Worm (Caenorhabditis elegans) whole organism, L1 larva: ENCODE results near the gene F48E8.8.

Experiments
- C04F5.9 ChIP-seq: sonication (generic microtip); optimal IDR thresholded peaks from 2 replicates; lab custom pipeline; 2016; ENCODE audit warnings: missing genetic modification characterization, missing compliant biosample characterization
- C16A3.4 ChIP-seq: fragments of 150-350 bp; optimal IDR thresholded peaks from 2 replicates; lab custom pipeline; 2014; ENCODE audit warnings: missing biosample characterization, missing genetic modification characterization
- C34B4.2 ChIP-seq: sonication (generic microtip); optimal IDR thresholded peaks from 2 replicates; lab custom pipeline; 2017; ENCODE audit warnings: mild to moderate bottlenecking, missing genetic modification characterization, missing compliant biosample characterization
- Y116A8C.19 ChIP-seq: sonication (generic microtip); optimal IDR thresholded peaks from 2 replicates; lab custom pipeline; 2016; ENCODE audit warnings: missing compliant biosample characterization, missing genetic modification characterization, borderline replicate concordance
- aha-1 ChIP-seq: fragments of 150-350 bp; optimal IDR thresholded peaks from 2 replicates; lab custom pipeline; 2014; ENCODE audit warnings: missing biosample characterization, missing genetic modification characterization
- aly-2 ChIP-seq: fragments of 150-350 bp; optimal IDR thresholded peaks from 2 replicates; lab custom pipeline; 2014; ENCODE audit warnings: missing biosample characterization, missing genetic modification characterization
- ama-1 ChIP-seq: fragments of 150-350 bp; optimal IDR thresholded peaks from 2 replicates; lab custom pipeline; 2014
- blmp-1 ChIP-seq: fragments of 150-350 bp; optimal IDR thresholded peaks from 2 replicates; lab custom pipeline; 2014; ENCODE audit warnings: missing biosample characterization, missing genetic modification characterization
- ceh-63 ChIP-seq: fragments of 200-800 bp; sonication (Bioruptor generic); optimal IDR thresholded peaks from 2 replicates; lab custom pipeline; 2018; ENCODE audit warnings: mild to moderate bottlenecking, missing genetic modification characterization, missing compliant biosample characterization
- ceh-88 ChIP-seq: fragments of 200-800 bp; sonication (Bioruptor generic); IDR thresholded peaks from 2 replicates; pipeline ENCODE4 v1.3.6; 2022; ENCODE audit warnings: missing genetic modification characterization, missing compliant biosample characterization
- dpl-1 ChIP-seq, 3 experiments: fragments of 150-350 bp in 2 of 3; sonication (generic microtip) in 1 of 3; optimal IDR thresholded peaks; 2 replicates each; lab custom pipeline; 2014 to 2017; ENCODE audit warnings: missing biosample characterization in 3 of 3, missing genetic modification characterization in 3 of 3, missing genetic modification reagents in 3 of 3
- dsc-1 ChIP-seq: sonication (generic microtip); optimal IDR thresholded peaks from 2 replicates; lab custom pipeline; 2016; ENCODE audit warnings: mild to moderate bottlenecking, missing genetic modification characterization, missing compliant biosample characterization
- efl-3 ChIP-seq: fragments of 200-800 bp; sonication (Bioruptor generic); optimal IDR thresholded peaks from 2 replicates; lab custom pipeline; 2018; ENCODE audit warnings: mild to moderate bottlenecking, missing genetic modification characterization, missing compliant biosample characterization
- egl-13 ChIP-seq: sonication (generic microtip); optimal IDR thresholded peaks from 2 replicates; lab custom pipeline; 2016; ENCODE audit warnings: missing genotype, missing genetic modification reagents, missing genetic modification characterization, missing compliant biosample characterization
- elt-2 ChIP-seq: sonication (generic microtip); optimal IDR thresholded peaks from 2 replicates; lab custom pipeline; 2016; ENCODE audit warnings: missing genetic modification characterization, mild to moderate bottlenecking, inconsistent platforms, missing compliant biosample characterization, missing genetic modification reagents
- ets-5 ChIP-seq: fragments of 200-800 bp; sonication (Bioruptor generic); IDR thresholded peaks from 2 replicates; pipeline ENCODE4 v1.3.6; 2022; ENCODE audit warnings: missing genetic modification characterization, missing compliant biosample characterization
- fkh-4 ChIP-seq: sonication (generic microtip); optimal IDR thresholded peaks from 2 replicates; lab custom pipeline; 2016; ENCODE audit warnings: missing compliant biosample characterization, missing genetic modification characterization, borderline replicate concordance
- fkh-8 ChIP-seq: sonication (generic microtip); optimal IDR thresholded peaks from 2 replicates; lab custom pipeline; 2016; ENCODE audit warnings: mild to moderate bottlenecking, missing genetic modification characterization, missing compliant biosample characterization
- fos-1 ChIP-seq: fragments of 150-350 bp; optimal IDR thresholded peaks from 2 replicates; lab custom pipeline; 2014; ENCODE audit warnings: missing biosample characterization, missing genetic modification characterization
- grh-1 ChIP-seq: fragments of 200-800 bp; sonication (Bioruptor generic); IDR thresholded peaks from 2 replicates; pipeline ENCODE4 v1.3.6; 2022; ENCODE audit warnings: missing genetic modification reagents, missing genetic modification characterization, missing compliant biosample characterization
- hlh-17 ChIP-seq: fragments of 200-800 bp; sonication (Bioruptor generic); optimal IDR thresholded peaks from 2 replicates; lab custom pipeline; 2018; ENCODE audit warnings: missing genetic modification characterization, mild to moderate bottlenecking, missing compliant biosample characterization, moderate library complexity, borderline replicate concordance
- hpl-2 ChIP-seq: fragments of 150-350 bp; optimal IDR thresholded peaks from 2 replicates; lab custom pipeline; 2014; ENCODE audit warnings: missing biosample characterization, missing genetic modification reagents, missing genetic modification characterization
- isw-1 ChIP-seq: fragments of 200-800 bp; sonication (Bioruptor generic); IDR thresholded peaks from 2 replicates; pipeline ENCODE4 v1.3.6; 2022; ENCODE audit warnings: missing genetic modification characterization, missing compliant biosample characterization
- lin-13 ChIP-seq: fragments of 150-350 bp; optimal IDR thresholded peaks from 2 replicates; lab custom pipeline; 2014; ENCODE audit warnings: missing biosample characterization, missing genetic modification reagents, missing genetic modification characterization
- lin-14 ChIP-seq: fragments of 200-800 bp; sonication (Bioruptor generic); optimal IDR thresholded peaks from 2 replicates; lab custom pipeline; 2018; ENCODE audit warnings: mild to moderate bottlenecking, missing genetic modification characterization, moderate library complexity, missing compliant biosample characterization
- lin-15B ChIP-seq: fragments of 150-350 bp; sonication (generic microtip); optimal IDR thresholded peaks from 3 replicates; lab custom pipeline; 2014; ENCODE audit warnings: missing biosample characterization, missing genetic modification characterization
- lin-35 ChIP-seq, 2 experiments: fragments of 150-350 bp; optimal IDR thresholded peaks; 2 replicates each; lab custom pipeline; 2014; ENCODE audit warnings: missing biosample characterization in 2 of 2, missing genetic modification characterization in 2 of 2, missing genetic modification reagents in 2 of 2
- lin-39 ChIP-seq: fragments of 150-350 bp; optimal IDR thresholded peaks from 2 replicates; lab custom pipeline; 2014; ENCODE audit warnings: missing biosample characterization, missing genetic modification reagents, missing genetic modification characterization
- mep-1 ChIP-seq: fragments of 150-350 bp; optimal IDR thresholded peaks from 2 replicates; lab custom pipeline; 2014; ENCODE audit warnings: missing biosample characterization, missing genetic modification characterization
- nhr-12 ChIP-seq: sonication (generic microtip); optimal IDR thresholded peaks from 2 replicates; lab custom pipeline; 2017; ENCODE audit warnings: missing biosample characterization, missing genetic modification characterization
- nhr-19 ChIP-seq: fragments of 200-800 bp; sonication (Bioruptor generic); conservative IDR thresholded peaks from 2 replicates; pipeline ENCODE4 v1.3.6; 2022; ENCODE audit warnings: missing genetic modification characterization, missing compliant biosample characterization
- nhr-20 ChIP-seq: sonication (generic microtip); optimal IDR thresholded peaks from 2 replicates; lab custom pipeline; 2016; ENCODE audit warnings: mild to moderate bottlenecking, missing genetic modification characterization, missing compliant biosample characterization
- nhr-237 ChIP-seq: fragments of 150-350 bp; optimal IDR thresholded peaks from 2 replicates; lab custom pipeline; 2014; ENCODE audit warnings: missing biosample characterization, missing genetic modification characterization
- nhr-28 ChIP-seq: fragments of 150-350 bp; optimal IDR thresholded peaks from 2 replicates; lab custom pipeline; 2014; ENCODE audit warnings: missing biosample characterization, missing genetic modification characterization
- nhr-47 ChIP-seq: sonication (generic microtip); optimal IDR thresholded peaks from 2 replicates; lab custom pipeline; 2016; ENCODE audit warnings: mild to moderate bottlenecking, missing genetic modification characterization, moderate library complexity, missing compliant biosample characterization
- nhr-71 ChIP-seq: sonication (generic microtip); optimal IDR thresholded peaks from 2 replicates; lab custom pipeline; 2016; ENCODE audit warnings: mild to moderate bottlenecking, missing genetic modification characterization, moderate library complexity, missing compliant biosample characterization
- nhr-76 ChIP-seq: sonication (generic microtip); optimal IDR thresholded peaks from 2 replicates; lab custom pipeline; 2017; ENCODE audit warnings: missing biosample characterization, missing genetic modification characterization
- nhr-84 ChIP-seq: sonication (generic microtip); optimal IDR thresholded peaks from 2 replicates; lab custom pipeline; 2017; ENCODE audit warnings: missing biosample characterization, missing genetic modification characterization
- nhr-85 ChIP-seq: sonication (generic microtip); peaks from one replicate; lab custom pipeline; 2016; ENCODE audit warnings: missing genetic modification characterization, inconsistent platforms, missing compliant biosample characterization
- nhr-90 ChIP-seq: sonication (generic microtip); optimal IDR thresholded peaks from 2 replicates; lab custom pipeline; 2016; ENCODE audit warnings: mild to moderate bottlenecking, missing genetic modification characterization, missing compliant biosample characterization; ENCODE audit not compliant: poor library complexity
- pag-3 ChIP-seq: sonication (generic microtip); optimal IDR thresholded peaks from 2 replicates; lab custom pipeline; 2017; ENCODE audit warnings: missing genetic modification characterization, mild to moderate bottlenecking, missing compliant biosample characterization, antibody characterized with exemption, borderline replicate concordance; ENCODE audit not compliant: insufficient read depth
- pqm-1 ChIP-seq: sonication (generic microtip); optimal IDR thresholded peaks from 3 replicates; lab custom pipeline; 2017; ENCODE audit warnings: missing biosample characterization, missing genetic modification characterization
- rnt-1 ChIP-seq: sonication (generic microtip); optimal IDR thresholded peaks from 2 replicates; lab custom pipeline; 2016; ENCODE audit warnings: mild to moderate bottlenecking, missing genetic modification characterization, moderate library complexity, missing compliant biosample characterization
- skn-1 ChIP-seq: fragments of 150-350 bp; optimal IDR thresholded peaks from 2 replicates; lab custom pipeline; 2014; ENCODE audit warnings: missing biosample characterization, missing genetic modification characterization
- sptf-1 ChIP-seq: fragments of 150-350 bp; optimal IDR thresholded peaks from 2 replicates; lab custom pipeline; 2014; ENCODE audit warnings: missing biosample characterization, missing genetic modification characterization
- unc-30 ChIP-seq: sonication (generic microtip); optimal IDR thresholded peaks from 2 replicates; lab custom pipeline; 2017; ENCODE audit warnings: missing biosample characterization, missing genetic modification characterization
- unc-86 ChIP-seq: sonication (generic microtip); optimal IDR thresholded peaks from 2 replicates; lab custom pipeline; 2016; ENCODE audit warnings: missing genetic modification characterization, missing compliant biosample characterization
- unc-98 ChIP-seq: fragments of 200-800 bp; sonication (Bioruptor generic); IDR thresholded peaks from 2 replicates; pipeline ENCODE4 v1.3.6; 2022; ENCODE audit warnings: missing genetic modification characterization, missing compliant biosample characterization
- vab-15 ChIP-seq: sonication (generic microtip); optimal IDR thresholded peaks from 2 replicates; lab custom pipeline; 2017; ENCODE audit warnings: missing genotype, mild to moderate bottlenecking, missing genetic modification characterization, missing compliant biosample characterization
- xbp-1 ChIP-seq: sonication (generic microtip); optimal IDR thresholded peaks from 2 replicates; lab custom pipeline; 2016; ENCODE audit warnings: missing genetic modification characterization, missing compliant biosample characterization
- zag-1 ChIP-seq: fragments of 150-350 bp; optimal IDR thresholded peaks from 2 replicates; lab custom pipeline; 2014; ENCODE audit warnings: missing biosample characterization, missing genetic modification characterization
- ztf-11 ChIP-seq, 2 experiments: sonication (generic microtip); optimal IDR thresholded peaks; 2 replicates each; lab custom pipeline; 2016 to 2017; ENCODE audit warnings: missing genetic modification characterization in 2 of 2, missing biosample characterization in 1 of 2, missing compliant biosample characterization in 1 of 2
- ztf-4 ChIP-seq: fragments of 150-350 bp; optimal IDR thresholded peaks from 2 replicates; lab custom pipeline; 2014; ENCODE audit warnings: missing biosample characterization, missing genetic modification characterization

F48E8.8 gene

DNA sequence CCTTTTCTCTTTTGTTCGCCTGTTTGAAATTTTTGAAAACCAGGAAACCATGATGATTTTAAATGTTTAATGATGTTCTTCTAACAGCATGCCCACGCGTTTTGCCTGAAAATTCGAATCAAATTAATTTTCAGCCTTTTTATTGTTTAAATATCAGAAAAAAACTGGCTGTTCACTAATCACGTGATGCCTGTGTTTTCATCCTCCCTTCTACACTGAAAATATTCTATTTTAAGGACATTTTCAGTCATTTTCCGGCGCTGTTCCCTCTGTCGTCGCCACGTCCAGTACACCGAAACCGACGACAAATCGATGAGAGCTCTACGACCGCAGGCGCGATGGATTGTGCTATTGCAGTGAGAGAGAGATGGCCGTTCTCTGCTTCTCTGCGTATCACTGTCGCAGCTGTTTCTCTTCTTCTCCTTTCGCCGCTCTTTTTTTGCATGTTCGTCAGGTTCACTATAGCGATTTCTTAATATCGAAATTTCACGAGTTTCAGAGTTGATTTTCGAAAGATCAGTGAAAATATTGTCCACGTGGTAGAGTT is at the start of gene F48E8.8:
Gene F48E8.8 (minus strand): TSS at position 51 of the 547 bp plus-strand sequence.
- no peak for TF ChIP-seq grh-1 (GFP tag; lab: Robert Waterston, UW)
- no peak for TF ChIP-seq pqm-1
- no peak for TF ChIP-seq efl-3 (GFP tag; lab: Kevin White, UChicago)
- no peak for TF ChIP-seq nhr-84 (tag; lab: Kevin White, UChicago)
- TF ChIP-seq C04F5.9 (tag; lab: Kevin White, UChicago): no peak
- no peak for TF ChIP-seq lin-13
- no peak for TF ChIP-seq pag-3
- no peak for TF ChIP-seq hpl-2 (GFP tag; lab: Kevin White, UChicago)
- TF ChIP-seq xbp-1: peak; percentile 32
- peak; percentile 30 for TF ChIP-seq mep-1
- TF ChIP-seq nhr-12 (tag; lab: Kevin White, UChicago): no peak
- peak; percentile 19 for TF ChIP-seq lin-15B
- no peak for TF ChIP-seq hlh-17
- peak; percentile 69 for TF ChIP-seq nhr-47 (tag; lab: Kevin White, UChicago)
- no peak for TF ChIP-seq nhr-28
- TF ChIP-seq C16A3.4 (tag; lab: Kevin White, UChicago): no peak
- TF ChIP-seq aly-2 (tag; lab: Kevin White, UChicago): no peak
- TF ChIP-seq nhr-90 (tag; lab: Kevin White, UChicago): no peak
- no peak for TF ChIP-seq fkh-4 (tag; lab: Kevin White, UChicago)
- TF ChIP-seq Y116A8C.19 (tag; lab: Kevin White, UChicago): no peak
- no peak for TF ChIP-seq ets-5 (GFP tag; lab: Robert Waterston, UW)
- no peak for TF ChIP-seq egl-13 (tag; lab: Kevin White, UChicago)
- TF ChIP-seq ztf-11 (tag; optimal IDR thresholded peaks at IDR 0.05; lab: Kevin White, UChicago): no peak
- no peak for TF ChIP-seq ceh-63 (GFP tag; lab: Kevin White, UChicago)
- TF ChIP-seq elt-2 (tag; lab: Kevin White, UChicago): no peak
- TF ChIP-seq nhr-76 (tag; lab: Kevin White, UChicago): no peak
- peak; percentile 34 to 63 (median 62) for TF ChIP-seq dpl-1 (GFP tag; optimal IDR thresholded peaks at IDR 0.05; lab: Kevin White, UChicago)
- TF ChIP-seq zag-1 (tag; lab: Kevin White, UChicago): no peak
- TF ChIP-seq nhr-71: peak; percentile 74
- peak; percentile 33 for TF ChIP-seq isw-1
- TF ChIP-seq fkh-8 (tag; lab: Kevin White, UChicago): peak; percentile 67
- 0 out of 2 replicates have a peak, but pooled peaks have one; percentile 36 for TF ChIP-seq nhr-19
- TF ChIP-seq aha-1 (tag; lab: Kevin White, UChicago): no peak
- TF ChIP-seq lin-14 (GFP tag; lab: Kevin White, UChicago): peak; percentile 80
- TF ChIP-seq unc-98 (GFP tag; lab: Robert Waterston, UW): no peak
- TF ChIP-seq ama-1: no peak
- peak; percentile 55 for TF ChIP-seq skn-1
- no peak for TF ChIP-seq nhr-237 (tag; lab: Kevin White, UChicago)
- no peak for TF ChIP-seq C34B4.2 (tag; lab: Kevin White, UChicago)
- TF ChIP-seq unc-30 (tag; lab: Kevin White, UChicago): no peak
- TF ChIP-seq ceh-88 (GFP tag; lab: Robert Waterston, UW): no peak
- peak; percentile 83 for TF ChIP-seq rnt-1 (tag; lab: Kevin White, UChicago)
- TF ChIP-seq blmp-1 (tag; lab: Kevin White, UChicago): no peak
- no peak for TF ChIP-seq lin-39 (tag; lab: Kevin White, UChicago)
- peak; percentile 50 for TF ChIP-seq nhr-20 (tag; lab: Kevin White, UChicago)
- TF ChIP-seq dsc-1: peak; percentile 46
- TF ChIP-seq ztf-4 (tag; lab: Kevin White, UChicago): no peak
- TF ChIP-seq fos-1 (tag; lab: Kevin White, UChicago): no peak
- TF ChIP-seq nhr-85 (tag; lab: Kevin White, UChicago): peak; percentile 70
- TF ChIP-seq lin-35 (GFP tag; optimal IDR thresholded peaks at IDR 0.05; lab: Kevin White, UChicago): peak; percentile 65 to 69
- TF ChIP-seq unc-86: peak; percentile 15
- TF ChIP-seq sptf-1 (tag; lab: Kevin White, UChicago): no peak
- no peak for TF ChIP-seq vab-15 (tag; lab: Kevin White, UChicago)
